Fruit fly (Drosophila melanogaster) whole organism, adult: ENCODE results near the gene NetA.

Source experiments
- CG11617 ChIP-seq: fragments of 200-800 bp; sonication (Bioruptor generic); optimal IDR thresholded peaks from 2 replicates; lab custom pipeline; 2017; ENCODE audit warnings: mild to moderate bottlenecking, missing biosample characterization, missing genetic modification reagents, missing genetic modification characterization
- CG12768 ChIP-seq: fragments of 200-800 bp; sonication (Bioruptor generic); optimal IDR thresholded peaks from 2 replicates; lab custom pipeline; 2017; ENCODE audit warnings: missing biosample characterization, missing genetic modification characterization, mild to moderate bottlenecking, moderate library complexity, missing genetic modification reagents
- CG14711 ChIP-seq: fragments of 200-800 bp; sonication (Bioruptor generic); optimal IDR thresholded peaks from 2 replicates; lab custom pipeline; 2018; ENCODE audit warnings: missing biosample characterization, mild to moderate bottlenecking, missing genetic modification characterization, moderate library complexity
- CG1620 ChIP-seq: fragments of 200-800 bp; sonication (Bioruptor generic); optimal IDR thresholded peaks from 2 replicates; lab custom pipeline; 2016; ENCODE audit warnings: missing biosample characterization, missing genetic modification characterization
- CG33017 ChIP-seq: fragments of 200-800 bp; sonication (Bioruptor generic); optimal IDR thresholded peaks from 2 replicates; lab custom pipeline; 2018; ENCODE audit warnings: missing biosample characterization, mild to moderate bottlenecking, missing genetic modification characterization, moderate library complexity
- CG5204 ChIP-seq: fragments of 200-800 bp; sonication (Bioruptor generic); optimal IDR thresholded peaks from 2 replicates; lab custom pipeline; 2016; ENCODE audit warnings: missing biosample characterization, missing genetic modification characterization
- CG7045 ChIP-seq: fragments of 200-800 bp; sonication (Bioruptor generic); optimal IDR thresholded peaks from 2 replicates; lab custom pipeline; 2017; ENCODE audit warnings: missing biosample characterization, mild to moderate bottlenecking, missing genetic modification characterization
- CG7101 ChIP-seq: fragments of 200-800 bp; sonication (Bioruptor generic); optimal IDR thresholded peaks from 2 replicates; lab custom pipeline; 2018; ENCODE audit warnings: missing biosample characterization, mild to moderate bottlenecking, missing genetic modification characterization, moderate library complexity
- Clk ChIP-seq: fragments of 200-800 bp; sonication (Bioruptor generic); optimal IDR thresholded peaks from 2 replicates; lab custom pipeline; 2017; ENCODE audit warnings: missing biosample characterization, missing genetic modification characterization
- Crg-1 ChIP-seq: fragments of 200-800 bp; sonication (Bioruptor generic); optimal IDR thresholded peaks from 2 replicates; lab custom pipeline; 2016; ENCODE audit warnings: missing biosample characterization, missing genetic modification characterization
- Hr96 ChIP-seq: fragments of 200-800 bp; sonication (Bioruptor generic); optimal IDR thresholded peaks from 2 replicates; lab custom pipeline; 2016; ENCODE audit warnings: missing biosample characterization, missing genetic modification characterization
- bab1 ChIP-seq: fragments of 200-800 bp; sonication (Bioruptor generic); optimal IDR thresholded peaks from 3 replicates; lab custom pipeline; 2019; ENCODE audit warnings: missing biosample characterization, mild to moderate bottlenecking, missing genetic modification characterization, moderate library complexity
- cic ChIP-seq: fragments of 200-800 bp; sonication (Bioruptor generic); optimal IDR thresholded peaks from 2 replicates; lab custom pipeline; 2017; ENCODE audit warnings: missing biosample characterization, mild to moderate bottlenecking, missing genetic modification characterization, moderate library complexity
- cnc ChIP-seq, 2 experiments: fragments of >200 bp; optimal IDR thresholded peaks; 2 replicates each; lab custom pipeline; 2017
- kay ChIP-seq: fragments of 200-800 bp; sonication (Bioruptor generic); peaks from one replicate; lab custom pipeline; 2016; ENCODE audit warnings: missing biosample characterization, missing genetic modification characterization, borderline replicate concordance
- ovo ChIP-seq: fragments of 200-800 bp; sonication (Bioruptor generic); optimal IDR thresholded peaks from 2 replicates; lab custom pipeline; 2016; ENCODE audit warnings: missing biosample characterization, missing genetic modification characterization
- pad ChIP-seq: fragments of 200-800 bp; sonication (Bioruptor generic); optimal IDR thresholded peaks from 3 replicates; lab custom pipeline; 2017; ENCODE audit warnings: missing biosample characterization, missing genetic modification characterization, mild to moderate bottlenecking, moderate library complexity, missing genetic modification reagents
- tj ChIP-seq: fragments of 200-800 bp; sonication (Bioruptor generic); optimal IDR thresholded peaks from 3 replicates; lab custom pipeline; 2017; ENCODE audit warnings: missing biosample characterization, mild to moderate bottlenecking, missing genetic modification characterization, moderate library complexity
- toe ChIP-seq: fragments of 200-800 bp; sonication (Bioruptor generic); optimal IDR thresholded peaks from 2 replicates; lab custom pipeline; 2016; ENCODE audit warnings: missing biosample characterization, missing genetic modification characterization

The NetA gene

dm6 chrX:14649742-14650141 lies 4.0 kb downstream of the NetA start:
- TF ChIP-seq toe (GFP tag; lab: Kevin White, UChicago) = no peak
- TF ChIP-seq CG12768 (GFP tag; lab: Kevin White, UChicago) = no peak
- TF ChIP-seq ovo = no peak
- TF ChIP-seq CG7101 = no peak
- no peak for TF ChIP-seq bab1 (GFP tag; lab: Kevin White, UChicago)
- no peak for TF ChIP-seq CG5204 (GFP tag; lab: Kevin White, UChicago)
- TF ChIP-seq CG14711 (tag; lab: Kevin White, UChicago) = no peak

dm6 chrX:14634696-14635095 lies 19.0 kb downstream of the NetA start:
- no peak for TF ChIP-seq kay (GFP tag; lab: Kevin White, UChicago)
- no peak for TF ChIP-seq cnc (optimal IDR thresholded peaks at IDR 0.05; lab: Kevin White, UChicago)
- no peak for TF ChIP-seq CG7101
- no peak for TF ChIP-seq toe (GFP tag; lab: Kevin White, UChicago)

dm6 chrX:14634224-14634623 lies 19.5 kb downstream of the NetA start:
- TF ChIP-seq CG12768 (GFP tag; lab: Kevin White, UChicago) (no peak), toe (GFP tag; lab: Kevin White, UChicago) (no peak), CG33017 (tag; lab: Kevin White, UChicago) (no peak), CG1620 (no peak), CG5204 (GFP tag; lab: Kevin White, UChicago) (no peak), ovo (no peak), bab1 (GFP tag; lab: Kevin White, UChicago) (no peak), cnc (optimal IDR thresholded peaks at IDR 0.05; lab: Kevin White, UChicago) (no peak), CG7045 (no peak), CG11617 (GFP tag; lab: Kevin White, UChicago) (no peak)

- TF ChIP-seq Hr96 (GFP tag; lab: Kevin White, UChicago) (no peak), ovo (no peak), cic (GFP tag; lab: Kevin White, UChicago) (no peak), Clk (GFP tag; lab: Kevin White, UChicago) (no peak), CG7045 (no peak), CG7101 (no peak), cnc (optimal IDR thresholded peaks at IDR 0.05; lab: Kevin White, UChicago) (no peak), toe (GFP tag; lab: Kevin White, UChicago) (no peak), CG1620 (no peak), CG5204 (GFP tag; lab: Kevin White, UChicago) (no peak)
Measured at dm6 chrX:14633168-14633567, 20.6 kb downstream of the NetA start.

dm6 chrX:14629411-14629810 lies 24.3 kb downstream of the NetA start:
- TF ChIP-seq toe (GFP tag; lab: Kevin White, UChicago) = no peak

dm6 chrX:14627080-14627796 lies 26.5 kb downstream of the NetA start:
- TF ChIP-seq CG33017 (tag; lab: Kevin White, UChicago) = no peak
- no peak for TF ChIP-seq kay (GFP tag; lab: Kevin White, UChicago)
- no peak for TF ChIP-seq tj (GFP tag; lab: Kevin White, UChicago)
- no peak for TF ChIP-seq CG11617 (GFP tag; lab: Kevin White, UChicago)
- no peak for TF ChIP-seq toe (GFP tag; lab: Kevin White, UChicago)
- no peak for TF ChIP-seq pad (GFP tag; lab: Kevin White, UChicago)
- no peak for TF ChIP-seq cic (GFP tag; lab: Kevin White, UChicago)
- no peak for TF ChIP-seq Hr96 (GFP tag; lab: Kevin White, UChicago)
- no peak for TF ChIP-seq Clk (GFP tag; lab: Kevin White, UChicago)
- TF ChIP-seq CG14711 (tag; lab: Kevin White, UChicago) = no peak

dm6 chrX:14622179-14622578 lies 31.5 kb downstream of the NetA start:
- TF ChIP-seq CG12768 (GFP tag; lab: Kevin White, UChicago) (no peak), pad (GFP tag; lab: Kevin White, UChicago) (no peak), tj (GFP tag; lab: Kevin White, UChicago) (no peak), CG7045 (no peak), bab1 (GFP tag; lab: Kevin White, UChicago) (no peak), CG11617 (GFP tag; lab: Kevin White, UChicago) (no peak), kay (GFP tag; lab: Kevin White, UChicago) (no peak), Crg-1 (no peak), cnc (optimal IDR thresholded peaks at IDR 0.05; lab: Kevin White, UChicago) (no peak), CG14711 (tag; lab: Kevin White, UChicago) (no peak), CG33017 (tag; lab: Kevin White, UChicago) (no peak)

- TF ChIP-seq tj (GFP tag; lab: Kevin White, UChicago) (no peak), CG11617 (GFP tag; lab: Kevin White, UChicago) (no peak), CG33017 (tag; lab: Kevin White, UChicago) (no peak), CG7045 (no peak)
Measured at dm6 chrX:14621464-14621863, 32.3 kb downstream of the NetA start.
